Worm (Caenorhabditis elegans): ENCODE measurements around the gene cisd-1.
A peak's percentile ranks its signal among the peaks of the same experiment; 100 is the strongest.

The cisd-1 gene

DNA sequence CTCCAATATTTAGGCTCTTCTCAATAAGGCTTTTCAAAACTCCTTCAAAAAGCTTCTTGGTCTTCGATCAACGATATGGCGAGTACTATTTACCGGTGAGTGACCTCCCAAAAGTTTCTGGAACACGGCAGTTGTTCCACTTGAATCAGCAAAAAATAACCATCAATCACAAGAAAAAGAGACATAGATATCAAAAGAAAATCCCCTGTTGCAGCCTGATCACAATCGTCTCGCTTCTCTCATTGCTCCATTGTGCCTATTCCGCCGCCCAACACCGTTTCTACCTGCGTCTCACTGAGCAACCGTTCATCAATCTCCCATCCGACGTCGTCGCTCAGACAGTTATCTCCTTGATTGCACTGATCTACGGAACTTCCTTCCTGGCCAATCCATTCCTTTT is 27.3 kb upstream of the cisd-1 start, which contains the start of gene emc-5:
emc-5 (plus strand) TSS at position 14 of the 400 bp plus-strand sequence.
- no peak for TF ChIP-seq C04F5.9 (tag; optimal IDR thresholded peaks at IDR 0.05)
- TF ChIP-seq unc-98 (GFP tag; IDR thresholded peaks at IDR 0.05) = no peak
- TF ChIP-seq nhr-237 (tag; optimal IDR thresholded peaks at IDR 0.05) = no peak
- no peak for TF ChIP-seq irx-1 (tag; optimal IDR thresholded peaks at IDR 0.05)
- peak; percentile 31 for TF ChIP-seq nhr-19 (GFP tag; conservative IDR thresholded peaks at IDR 0.05)
- TF ChIP-seq hlh-17 (GFP tag; optimal IDR thresholded peaks at IDR 0.05; ENCODE audit: borderline replicate concordance) = no peak
- TF ChIP-seq efl-1 (optimal IDR thresholded peaks at IDR 0.05) = peak; percentile 3 to 15
- TF ChIP-seq efl-1 (GFP tag; optimal IDR thresholded peaks at IDR 0.05 in 1 of 2) = no peak
- no peak for TF ChIP-seq dsc-1 (tag; optimal IDR thresholded peaks at IDR 0.05)
- TF ChIP-seq unc-130 (tag; optimal IDR thresholded peaks at IDR 0.05) = no peak
- TF ChIP-seq aly-2 (tag; optimal IDR thresholded peaks at IDR 0.05) = no peak
- TF ChIP-seq lsy-2 (tag; optimal IDR thresholded peaks at IDR 0.05) = peak in 1 of 2 experiments; percentile 42
- no peak for TF ChIP-seq snu-23 (GFP tag; optimal IDR thresholded peaks at IDR 0.05)
- TF ChIP-seq hpl-2 (GFP tag; optimal IDR thresholded peaks at IDR 0.05) = no peak
- no peak for TF ChIP-seq ceh-90 (tag; optimal IDR thresholded peaks at IDR 0.05)
- TF ChIP-seq jun-1 (tag; optimal IDR thresholded peaks at IDR 0.05) = no peak
- no peak for TF ChIP-seq egl-13 (tag; optimal IDR thresholded peaks at IDR 0.05)
- TF ChIP-seq F16B12.6 (tag; optimal IDR thresholded peaks at IDR 0.05) = no peak
- TF ChIP-seq lin-35 (GFP tag; optimal IDR thresholded peaks at IDR 0.05) = no peak
- TF ChIP-seq pqm-1 (tag; optimal IDR thresholded peaks at IDR 0.05) = no peak
- TF ChIP-seq vab-15 (tag; optimal IDR thresholded peaks at IDR 0.05) = no peak
- no peak for TF ChIP-seq fos-1 (tag; optimal IDR thresholded peaks at IDR 0.05)
- no peak for TF ChIP-seq ceh-63 (GFP tag; optimal IDR thresholded peaks at IDR 0.05)
- no peak for TF ChIP-seq nhr-77 (tag; optimal IDR thresholded peaks at IDR 0.05)
- no peak for TF ChIP-seq skn-1 (tag; optimal IDR thresholded peaks at IDR 0.05)
- peak; percentile 45 for TF ChIP-seq lin-14 (GFP tag; optimal IDR thresholded peaks at IDR 0.05)
- TF ChIP-seq lin-39 (tag; optimal IDR thresholded peaks at IDR 0.05) = peak; percentile 73
- peak; percentile 75 for TF ChIP-seq rnt-1 (tag; optimal IDR thresholded peaks at IDR 0.05)
- no peak for TF ChIP-seq mdl-1 (tag; optimal IDR thresholded peaks at IDR 0.05)
- TF ChIP-seq lir-3 (tag; optimal IDR thresholded peaks at IDR 0.05; ENCODE audit: poor library complexity) = peak; percentile 14
- TF ChIP-seq nhr-71 (tag; optimal IDR thresholded peaks at IDR 0.05) = peak; percentile 47
- no peak for TF ChIP-seq nhr-90 (tag; optimal IDR thresholded peaks at IDR 0.05; ENCODE audit: poor library complexity)
- no peak for TF ChIP-seq isw-1 (GFP tag; IDR thresholded peaks at IDR 0.05)
- no peak for TF ChIP-seq aha-1 (tag; optimal IDR thresholded peaks at IDR 0.05)
- no peak for TF ChIP-seq tlp-1 (tag; optimal IDR thresholded peaks at IDR 0.05)
- no peak for TF ChIP-seq elt-2 (tag; optimal IDR thresholded peaks at IDR 0.05)
- no peak for TF ChIP-seq snpc-4 (tag; optimal IDR thresholded peaks at IDR 0.05)
- TF ChIP-seq mab-9 (GFP tag; IDR thresholded peaks at IDR 0.05) = no peak
- TF ChIP-seq sup-37 (GFP tag; optimal IDR thresholded peaks at IDR 0.05) = no peak
- no peak for TF ChIP-seq dpl-1 (GFP tag; optimal IDR thresholded peaks at IDR 0.05)
- TF ChIP-seq xbp-1 (tag; optimal IDR thresholded peaks at IDR 0.05) = no peak
- no peak for TF ChIP-seq nhr-47 (tag; optimal IDR thresholded peaks at IDR 0.05)
- TF ChIP-seq sox-4 (tag; optimal IDR thresholded peaks at IDR 0.05) = no peak
- no peak for TF ChIP-seq lin-13 (GFP tag; optimal IDR thresholded peaks at IDR 0.05)
- TF ChIP-seq hlh-4 (tag; optimal IDR thresholded peaks at IDR 0.05) = no peak
- TF ChIP-seq egl-27 (tag; optimal IDR thresholded peaks at IDR 0.05) = no peak
- no peak for TF ChIP-seq mef-2 (tag; optimal IDR thresholded peaks at IDR 0.05)
- no peak for TF ChIP-seq fkh-8 (tag; optimal IDR thresholded peaks at IDR 0.05)
- no peak for TF ChIP-seq ces-1 (GFP tag; optimal IDR thresholded peaks at IDR 0.05)
